Worm (Caenorhabditis elegans): Measurements from ENCODE around the gene C14C10.5.

Gene C14C10.5

DNA sequence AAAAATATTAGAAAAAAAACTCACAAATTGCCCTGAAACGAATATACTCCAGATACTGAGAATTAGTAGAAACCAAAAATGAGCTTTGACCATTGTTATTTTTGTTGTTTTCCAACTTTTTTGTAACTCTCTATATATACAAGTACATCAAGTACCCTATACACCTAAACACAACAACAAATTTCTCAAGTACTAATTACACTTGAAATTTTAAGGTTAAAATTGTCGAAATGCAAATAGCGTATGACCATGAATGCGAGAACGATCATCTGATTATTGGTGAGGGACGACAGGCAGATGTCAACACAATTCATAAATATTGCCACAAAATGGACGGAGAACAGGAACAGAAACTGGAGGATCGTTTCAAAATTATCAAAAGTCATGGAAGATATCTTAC, 24.4 kb downstream of the C14C10.5 start, which contains the start of gene F56H9.9:
Gene F56H9.9 (minus strand): TSS at position 101 of the 400 bp plus-strand sequence.
- no peak for TF ChIP-seq unc-62 (GFP tag; optimal IDR thresholded peaks at IDR 0.05)

DNA sequence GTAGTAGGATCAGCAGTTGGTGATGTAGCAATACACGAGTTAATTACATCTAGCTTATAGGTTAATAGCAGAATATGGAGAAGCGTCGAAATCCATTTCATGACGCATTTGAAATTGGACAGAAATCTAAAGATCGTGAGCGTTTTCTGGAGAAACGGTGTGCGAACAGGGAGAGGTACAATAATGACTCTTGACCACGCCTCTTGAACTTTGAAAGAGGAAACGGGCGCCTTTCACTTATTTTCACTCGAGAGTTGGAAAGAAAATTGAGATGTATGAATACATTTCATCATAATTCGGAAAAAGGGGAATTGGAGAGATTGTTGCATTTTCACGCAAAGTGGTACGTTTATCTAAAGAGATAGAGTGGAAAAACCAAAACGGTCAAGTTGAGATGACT, 29.8 kb downstream of the C14C10.5 start, which contains the start of gene F56H9.6:
Gene F56H9.6 (minus strand): TSS at position 101 of the 400 bp plus-strand sequence.
- TF ChIP-seq unc-62 (GFP tag; optimal IDR thresholded peaks at IDR 0.05) = no peak

DNA sequence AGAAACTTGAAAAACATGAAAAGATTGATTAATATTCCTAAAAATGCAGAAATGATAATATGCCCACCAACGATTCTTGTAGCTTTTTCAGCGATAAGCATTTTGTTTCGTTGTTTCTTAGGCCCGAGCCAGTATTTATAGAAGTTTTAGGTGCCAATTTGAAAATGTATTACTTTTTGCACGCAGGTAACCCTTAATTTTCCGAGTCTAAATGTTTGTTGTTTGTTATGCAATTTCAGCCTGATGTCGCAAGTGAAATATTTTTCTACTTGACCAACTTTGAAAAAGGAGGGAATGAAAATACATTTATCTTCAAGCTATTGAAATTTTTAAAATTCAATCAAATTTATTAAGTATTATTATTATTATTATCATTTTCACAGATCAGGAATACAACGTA, 32.1 kb downstream of the C14C10.5 start, which contains the start of gene srx-113:
Gene srx-113 (minus strand): TSS at position 101 of the 400 bp plus-strand sequence.
- TF ChIP-seq unc-62 (GFP tag; optimal IDR thresholded peaks at IDR 0.05) = no peak

DNA sequence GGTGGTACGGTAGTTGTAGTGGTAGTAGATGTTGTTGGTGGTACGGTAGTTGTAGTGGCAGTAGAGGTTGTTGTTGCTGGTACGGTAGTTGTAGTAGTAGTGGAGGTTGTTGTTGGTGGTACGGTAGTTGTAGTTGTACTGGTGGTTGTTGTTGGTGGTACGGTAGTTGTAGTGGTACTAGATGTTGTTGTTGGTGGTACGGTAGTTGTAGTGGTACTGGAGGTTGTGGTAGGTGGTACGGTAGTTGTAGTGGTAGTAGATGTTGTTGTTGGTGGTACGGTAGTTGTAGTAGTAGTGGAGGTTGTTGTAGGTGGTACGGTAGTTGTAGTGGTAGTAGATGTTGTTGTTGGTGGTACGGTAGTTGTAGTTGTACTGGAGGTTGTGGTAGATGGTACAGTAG, 33.1 kb downstream of the C14C10.5 start:
- no peak for TF ChIP-seq unc-62 (GFP tag; optimal IDR thresholded peaks at IDR 0.05)

DNA sequence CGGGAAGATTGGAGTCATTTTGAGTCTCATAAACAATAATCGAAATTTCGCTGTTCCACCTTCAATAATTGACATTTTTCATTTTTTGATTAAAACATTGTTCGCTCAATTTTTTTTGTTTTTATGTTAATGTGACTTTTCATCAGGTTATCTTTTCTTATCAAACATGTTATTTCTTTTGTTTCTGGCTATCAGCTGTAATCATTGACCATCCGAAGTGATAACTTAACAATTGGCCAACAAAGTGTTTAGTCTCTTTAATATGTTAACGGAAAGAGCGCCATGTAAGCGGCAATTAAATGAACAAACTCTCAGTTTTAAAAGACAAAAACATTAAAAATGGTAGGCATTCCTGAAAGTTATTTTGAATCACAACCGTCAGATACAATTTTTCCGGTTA, 34.1 kb downstream of the C14C10.5 start:
- no peak for TF ChIP-seq unc-62 (GFP tag; optimal IDR thresholded peaks at IDR 0.05)

DNA sequence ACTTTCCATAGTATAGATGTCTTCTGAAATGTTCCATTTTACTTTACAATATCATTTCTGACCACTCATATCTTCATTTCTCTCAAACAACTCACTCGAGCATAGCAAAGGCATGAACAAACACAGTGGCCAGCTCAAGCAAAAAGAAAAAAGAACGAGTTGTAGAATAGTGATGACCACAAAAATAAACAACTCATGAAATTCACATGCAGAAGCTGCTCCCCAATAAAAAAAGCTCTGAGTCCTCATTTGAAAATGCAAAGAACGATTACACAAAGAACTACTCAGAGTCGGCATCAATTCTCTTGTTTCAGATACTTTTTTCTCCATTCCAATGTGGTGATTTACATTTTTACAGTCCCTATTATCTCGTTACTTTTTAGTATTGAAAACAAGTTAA, 34.8 kb downstream of the C14C10.5 start:
- no peak for TF ChIP-seq unc-62 (GFP tag; optimal IDR thresholded peaks at IDR 0.05)

DNA sequence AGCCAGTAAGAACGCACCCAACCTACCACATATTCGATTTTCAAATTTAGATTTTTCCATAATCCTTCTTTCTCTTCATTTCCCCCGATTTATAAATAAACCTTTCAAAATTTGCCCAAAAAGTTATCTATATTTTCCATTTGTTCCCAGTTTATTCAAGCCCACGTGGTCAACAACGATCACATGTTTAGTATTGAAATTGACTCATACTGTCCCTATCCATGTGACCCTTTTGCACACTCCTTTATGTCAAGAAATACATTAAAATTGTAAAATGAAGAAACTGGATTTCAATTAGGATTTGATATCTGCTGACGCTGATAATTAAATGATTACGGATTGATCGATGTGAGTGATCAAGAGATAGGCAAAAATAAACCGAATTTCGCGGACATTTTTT, 35.2 kb downstream of the C14C10.5 start:
- TF ChIP-seq unc-62 (GFP tag; optimal IDR thresholded peaks at IDR 0.05) = no peak

DNA sequence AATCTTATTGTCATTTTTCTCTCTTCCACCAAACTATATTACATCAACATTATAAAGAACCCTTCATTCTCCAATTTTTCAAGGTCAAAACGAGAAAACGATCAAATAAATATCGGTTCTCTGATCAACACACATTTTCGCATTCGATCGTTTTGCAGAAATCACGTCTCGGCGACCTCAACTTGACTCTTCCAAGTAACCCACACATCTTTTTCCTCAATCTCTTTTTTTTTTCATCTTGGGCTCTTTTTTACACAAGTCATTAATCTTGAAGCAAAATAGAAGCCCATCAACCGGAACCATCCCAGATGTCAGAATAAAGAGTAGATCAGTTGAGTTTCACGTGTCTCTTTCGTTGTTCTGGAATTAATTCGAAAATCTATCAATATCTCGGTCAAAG, 36.3 kb downstream of the C14C10.5 start:
- no peak for TF ChIP-seq unc-62 (GFP tag; optimal IDR thresholded peaks at IDR 0.05)

DNA sequence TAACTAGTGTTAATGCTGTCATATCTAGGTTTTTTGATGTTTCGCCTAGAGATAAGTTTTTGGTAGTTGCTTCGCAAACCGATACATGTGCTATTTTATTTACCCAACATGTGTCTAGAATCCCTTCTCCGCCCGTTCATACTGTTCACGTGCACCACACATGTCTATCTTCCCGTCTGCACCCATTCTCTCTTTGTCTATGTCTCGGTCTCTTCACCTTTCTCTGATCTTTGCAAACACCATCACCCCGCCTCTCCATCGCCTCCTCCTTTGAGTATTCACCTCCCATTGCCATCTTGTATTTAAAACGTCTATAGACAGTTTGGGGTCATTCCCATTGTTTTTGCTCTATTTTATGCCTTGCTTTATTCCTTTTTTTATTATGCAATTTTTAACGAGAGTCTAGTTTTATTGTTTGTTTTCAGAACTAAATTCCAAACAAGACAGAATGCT, 37.3 kb downstream of the C14C10.5 start, which contains the start of gene F56H9.2:
Gene F56H9.2 (plus strand): TSS at position 426 of the 453 bp plus-strand sequence.
- TF ChIP-seq unc-62 (GFP tag; optimal IDR thresholded peaks at IDR 0.05) = no peak

DNA sequence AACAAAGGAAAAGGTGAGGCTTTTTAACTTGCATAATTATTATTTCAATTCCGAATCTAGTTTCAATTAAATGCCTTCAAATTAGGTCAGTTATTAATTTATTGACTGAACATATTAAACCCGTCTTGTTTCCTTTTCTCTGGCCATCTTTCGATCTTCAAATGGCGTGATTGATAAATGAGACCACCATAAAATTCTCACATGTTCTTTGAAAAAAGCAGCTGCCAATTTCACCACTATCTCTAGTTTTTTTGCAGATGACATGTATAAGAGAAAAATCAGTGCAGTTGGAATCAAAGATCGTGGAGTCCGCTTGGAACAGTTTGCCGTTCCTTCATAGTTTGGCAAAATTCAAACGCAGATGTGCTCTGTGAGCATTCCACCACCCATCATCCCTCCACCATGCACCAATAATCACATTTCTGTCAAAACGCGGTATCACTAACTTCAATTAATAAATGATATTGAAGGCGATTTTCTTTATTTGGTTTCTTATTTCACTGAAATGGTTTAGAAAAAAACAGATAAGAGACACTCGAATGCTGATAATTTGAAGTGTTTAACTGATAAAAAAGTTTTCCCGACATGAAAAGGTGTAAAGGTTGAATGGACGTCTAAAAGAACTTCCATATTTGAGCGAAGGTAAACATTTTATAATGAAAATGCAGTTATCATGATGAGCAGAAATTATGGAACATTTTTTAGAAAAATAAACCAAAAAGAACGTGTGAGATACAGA, 37.9 kb downstream of the C14C10.5 start:
- TF ChIP-seq unc-62 (GFP tag; optimal IDR thresholded peaks at IDR 0.05) = no peak

DNA sequence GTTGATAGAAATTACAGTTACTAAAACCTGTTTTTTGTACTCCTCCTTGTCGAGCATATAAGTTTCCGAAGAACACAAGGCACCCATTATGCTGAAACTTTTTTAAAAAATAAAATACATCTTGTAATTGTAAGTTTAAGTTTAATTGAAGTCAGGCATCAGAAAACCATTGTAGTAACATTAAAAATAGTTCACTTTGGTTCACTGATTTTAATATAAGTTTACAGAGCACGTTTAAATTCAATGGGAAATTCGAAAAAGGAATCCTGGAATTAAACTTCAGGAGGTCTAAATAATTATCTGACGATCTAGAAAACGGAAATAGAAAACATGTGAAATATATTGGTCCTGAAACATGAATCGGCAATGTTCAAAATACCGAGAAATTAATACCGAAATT, 40.4 kb downstream of the C14C10.5 start, which contains the start of gene gpa-8:
Gene gpa-8 (minus strand): TSS at position 101 of the 400 bp plus-strand sequence.
- TF ChIP-seq unc-62 (GFP tag; optimal IDR thresholded peaks at IDR 0.05) = no peak

DNA sequence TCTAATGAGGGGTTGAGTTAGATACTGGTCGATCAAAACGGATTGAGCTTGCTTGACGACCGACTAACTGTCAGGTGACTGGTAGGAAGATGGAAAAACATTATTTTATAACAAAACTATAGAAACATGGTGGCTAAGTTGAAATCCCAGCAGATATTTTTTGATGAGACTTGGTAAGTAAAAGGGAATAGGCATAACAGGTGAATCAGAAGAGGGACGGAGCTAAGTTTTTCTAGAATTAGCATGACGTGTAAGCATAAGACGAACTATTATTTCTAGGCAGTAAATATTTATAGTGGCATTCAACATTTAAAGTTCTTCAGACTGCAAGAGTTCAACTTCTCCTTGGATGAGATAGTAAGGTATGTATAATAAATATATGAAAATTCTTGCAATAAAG, 44.5 kb downstream of the C14C10.5 start, which contains the start of gene F56H9.8:
Gene F56H9.8 (plus strand): TSS at position 301 of the 400 bp plus-strand sequence.
- TF ChIP-seq unc-62 (GFP tag; optimal IDR thresholded peaks at IDR 0.05) = no peak

DNA sequence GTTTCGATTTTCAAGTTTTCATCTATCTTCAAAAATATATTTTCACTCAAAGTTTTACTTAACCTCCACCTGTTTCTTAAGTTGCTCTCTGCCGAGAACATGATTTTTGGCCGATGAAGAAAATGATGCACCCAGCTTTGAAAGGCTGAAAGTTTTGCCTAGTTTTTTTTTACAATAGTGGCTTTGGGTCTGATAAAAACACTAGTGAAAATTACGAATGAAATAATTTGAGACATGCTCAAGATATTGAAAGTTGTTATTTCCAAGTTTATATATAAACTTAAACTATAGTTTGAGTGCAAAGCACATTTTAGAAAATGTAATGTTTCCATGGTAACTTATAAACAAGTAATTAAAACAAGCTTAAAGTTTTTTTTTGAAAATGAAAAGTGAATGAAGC, 49.2 kb downstream of the C14C10.5 start, which contains the start of gene gpa-9:
Gene gpa-9 (minus strand): TSS at position 101 of the 400 bp plus-strand sequence.
- TF ChIP-seq unc-62 (GFP tag; optimal IDR thresholded peaks at IDR 0.05) = no peak

DNA sequence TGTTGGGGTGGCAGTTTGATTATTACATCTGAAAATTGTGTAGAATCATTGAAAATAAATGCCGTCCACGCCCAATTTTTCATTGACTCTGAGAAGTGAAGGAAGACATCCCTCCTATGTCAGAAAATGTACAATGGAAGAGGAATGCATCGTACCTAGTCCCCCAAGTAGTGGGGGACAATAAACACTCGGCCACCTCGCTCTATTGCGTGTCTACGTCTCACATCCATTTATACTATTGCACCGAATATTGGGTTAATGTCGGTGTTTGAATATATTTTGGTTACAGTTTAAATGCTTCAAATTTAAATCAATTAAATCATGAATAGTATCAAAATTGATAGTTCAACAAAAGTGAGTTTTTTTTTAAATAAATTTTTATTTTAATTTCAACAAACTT, 49.6 kb downstream of the C14C10.5 start, which contains the start of gene lin-25:
Gene lin-25 (plus strand): TSS at position 290 of the 400 bp plus-strand sequence.
- no peak for TF ChIP-seq unc-62 (GFP tag; optimal IDR thresholded peaks at IDR 0.05)
